Worm (Caenorhabditis elegans): ENCODE results near the gene M03D4.3.

The M03D4.3 gene

ce11 chrIV:6117741-6118265 is 5.6 kb upstream of the M03D4.3 start, which contains the start of gene zen-4 (continued):
- TF ChIP-seq snpc-4 (tag; optimal IDR thresholded peaks at IDR 0.05): peak; percentile 79
- no peak for TF ChIP-seq lin-29 (GFP tag; IDR thresholded peaks at IDR 0.05)
- no peak for TF ChIP-seq dmd-9 (GFP tag; IDR thresholded peaks at IDR 0.05)
- TF ChIP-seq lin-1 (GFP tag; IDR thresholded peaks at IDR 0.05): no peak
- no peak for TF ChIP-seq ZK546.5 (tag; optimal IDR thresholded peaks at IDR 0.05)
- TF ChIP-seq F44E2.7 (GFP tag; IDR thresholded peaks at IDR 0.05): no peak
- TF ChIP-seq cey-2 (tag; optimal IDR thresholded peaks at IDR 0.05; ENCODE audit: borderline replicate concordance, insufficient read depth): no peak
- no peak for TF ChIP-seq vab-7 (GFP tag; IDR thresholded peaks at IDR 0.05)
- TF ChIP-seq daf-19 (GFP tag; conservative IDR thresholded peaks at IDR 0.05): peak; percentile 47; the same call in 1 of the 2 replicates
- TF ChIP-seq nhr-6 (tag; optimal IDR thresholded peaks at IDR 0.05): peak; percentile 58
- no peak for TF ChIP-seq jun-1 (tag; optimal IDR thresholded peaks at IDR 0.05)
- TF ChIP-seq hlh-30 (tag; optimal IDR thresholded peaks at IDR 0.05; ENCODE audit: insufficient read depth): no peak
- TF ChIP-seq daf-16 (GFP tag; optimal IDR thresholded peaks at IDR 0.05): peak in 1 of 2 experiments; percentile 52
- TF ChIP-seq daf-16 (tag; optimal IDR thresholded peaks at IDR 0.05): peak; percentile 22
- peak; percentile 40; the same call in 1 of the 2 replicates for TF ChIP-seq T26A8.4 (GFP tag; IDR thresholded peaks at IDR 0.05)
- no peak for TF ChIP-seq ceh-62 (tag; optimal IDR thresholded peaks at IDR 0.05)
- peak; percentile 90 for TF ChIP-seq mdt-29 (GFP tag; IDR thresholded peaks at IDR 0.05)
- TF ChIP-seq dpl-1 (GFP tag; optimal IDR thresholded peaks at IDR 0.05): peak; percentile 36
- no peak for TF ChIP-seq madf-9 (GFP tag; conservative IDR thresholded peaks at IDR 0.05)
- no peak for TF ChIP-seq ztf-11 (tag; optimal IDR thresholded peaks at IDR 0.05)
- TF ChIP-seq ces-1 (GFP tag; optimal IDR thresholded peaks at IDR 0.05): no peak
- no peak for TF ChIP-seq hlh-11 (tag; optimal IDR thresholded peaks at IDR 0.05)
- no peak for TF ChIP-seq nhr-111 (GFP tag; optimal IDR thresholded peaks at IDR 0.05)
- TF ChIP-seq lin-39 (tag; optimal IDR thresholded peaks at IDR 0.05): no peak
- TF ChIP-seq zfp-3 (GFP tag; conservative IDR thresholded peaks at IDR 0.05): 0 out of 2 replicates have a peak, but pooled peaks have one; percentile 27
- TF ChIP-seq duxl-1 (tag; optimal IDR thresholded peaks at IDR 0.05; ENCODE audit: poor library complexity): peak; percentile 51
- peak; percentile 8 for TF ChIP-seq ama-1 (optimal IDR thresholded peaks at IDR 0.05)
- TF ChIP-seq mes-2 (tag; optimal IDR thresholded peaks at IDR 0.05; ENCODE audit: poor library complexity, severe bottlenecking): peak; percentile 79
- no peak for TF ChIP-seq R02D3.7 (tag; optimal IDR thresholded peaks at IDR 0.05)
- TF ChIP-seq zip-2 (tag; optimal IDR thresholded peaks at IDR 0.05): no peak
- peak; percentile 55; the same call in 1 of the 2 replicates for TF ChIP-seq pha-4 (GFP tag; IDR thresholded peaks at IDR 0.05)
- TF ChIP-seq pha-4 (tag; optimal IDR thresholded peaks at IDR 0.05): no peak
- no peak for TF ChIP-seq ctbp-1 (GFP tag; IDR thresholded peaks at IDR 0.05)
- no peak for TF ChIP-seq hif-1 (tag; optimal IDR thresholded peaks at IDR 0.05)
- TF ChIP-seq nhr-102 (tag; optimal IDR thresholded peaks at IDR 0.05): peak; percentile 67
- no peak for TF ChIP-seq hmg-1.1 (GFP tag; IDR thresholded peaks at IDR 0.05)
- no peak for TF ChIP-seq nhr-42 (GFP tag; IDR thresholded peaks at IDR 0.05)
- peak; percentile 55; the same call in 1 of the 2 replicates for TF ChIP-seq php-3 (GFP tag; IDR thresholded peaks at IDR 0.05)
- no peak for TF ChIP-seq Y105C5A.15 (GFP tag; IDR thresholded peaks at IDR 0.05)
- TF ChIP-seq F10B5.3 (tag; optimal IDR thresholded peaks at IDR 0.05): peak; percentile 9
- no peak for TF ChIP-seq nhr-76 (tag; optimal IDR thresholded peaks at IDR 0.05)
- no peak for TF ChIP-seq Y5F2A.4 (GFP tag; optimal IDR thresholded peaks at IDR 0.05)
- TF ChIP-seq spr-3 (GFP tag; optimal IDR thresholded peaks at IDR 0.05): peak; percentile 30
- no peak for TF ChIP-seq daf-8 (GFP tag; IDR thresholded peaks at IDR 0.05)

Measured in whole organism, L4 larva.